Worm (Caenorhabditis elegans) whole organism, young adult: ENCODE measurements around the gene C05C9.2.
A peak's percentile ranks its signal among the peaks of the same experiment; 100 is the strongest.

ENCODE experiments used
- B0035.1 ChIP-seq: sonication (generic microtip); optimal IDR thresholded peaks from 2 replicates; lab custom pipeline; 2016; ENCODE audit warnings: missing genetic modification characterization, mild to moderate bottlenecking, missing compliant biosample characterization, missing genotype, missing genetic modification reagents
- B0261.1 ChIP-seq: sonication (generic microtip); optimal IDR thresholded peaks from 2 replicates; lab custom pipeline; 2016; ENCODE audit warnings: mild to moderate bottlenecking, missing genetic modification characterization, moderate library complexity, missing compliant biosample characterization
- B0336.3 ChIP-seq: fragments of 200-800 bp; sonication (Bioruptor generic); IDR thresholded peaks from 2 replicates; pipeline ENCODE4 v1.3.6; 2022; ENCODE audit warnings: missing genetic modification characterization, missing compliant biosample characterization
- C06A6.2 ChIP-seq: fragments of 200-800 bp; sonication (Bioruptor generic); conservative IDR thresholded peaks from 2 replicates; pipeline ENCODE4 v1.3.6; 2022; ENCODE audit warnings: missing genetic modification characterization, missing compliant biosample characterization
- F10E7.11 ChIP-seq: sonication (generic microtip); optimal IDR thresholded peaks from 2 replicates; lab custom pipeline; 2017; ENCODE audit warnings: mild to moderate bottlenecking, missing genetic modification characterization, moderate library complexity, missing compliant biosample characterization
- F23B12.7 ChIP-seq: sonication (generic microtip); optimal IDR thresholded peaks from 2 replicates; lab custom pipeline; 2017; ENCODE audit warnings: missing genetic modification characterization, mild to moderate bottlenecking, missing compliant biosample characterization, antibody characterized with exemption, moderate library complexity; ENCODE audit not compliant: insufficient read depth
- T07F8.4 ChIP-seq: sonication (generic microtip); optimal IDR thresholded peaks from 2 replicates; lab custom pipeline; 2016; ENCODE audit warnings: mild to moderate bottlenecking, missing genetic modification characterization, moderate library complexity, missing compliant biosample characterization
- Y53F4B.3 ChIP-seq: fragments of 200-800 bp; sonication (Bioruptor generic); IDR thresholded peaks from 2 replicates; pipeline ENCODE4 v1.3.6; 2022; ENCODE audit warnings: missing genetic modification reagents, missing genetic modification characterization, missing compliant biosample characterization
- Y53G8AR.9 ChIP-seq: fragments of 200-800 bp; sonication (Bioruptor generic); conservative IDR thresholded peaks from 2 replicates; pipeline ENCODE4 v1.3.6; 2022; ENCODE audit warnings: missing genetic modification reagents, missing genetic modification characterization, missing compliant biosample characterization
- Y67H2A.10 ChIP-seq: fragments of 200-800 bp; sonication (Bioruptor generic); conservative IDR thresholded peaks from 2 replicates; pipeline ENCODE4 v1.3.6; 2022; ENCODE audit warnings: missing genetic modification reagents, missing genetic modification characterization, missing compliant biosample characterization
- akir-1 ChIP-seq: fragments of 200-800 bp; sonication (Bioruptor generic); optimal IDR thresholded peaks from 2 replicates; lab custom pipeline; 2018; ENCODE audit warnings: mild to moderate bottlenecking, missing genetic modification characterization, moderate library complexity, missing compliant biosample characterization
- ama-1 ChIP-seq, 3 experiments: fragments of 150-350 bp in 1 of 3; sonication (generic microtip) in 2 of 3; optimal IDR thresholded peaks; 2 replicates each; lab custom pipeline; 2014 to 2018; ENCODE audit warnings: missing biosample characterization in 2 of 3, missing genetic modification characterization in 2 of 3, missing genetic modification reagents in 2 of 3
- attf-6 ChIP-seq: fragments of 200-800 bp; sonication (Bioruptor generic); IDR thresholded peaks from 2 replicates; pipeline ENCODE4 v1.3.6; 2022; ENCODE audit warnings: missing genetic modification reagents, missing genetic modification characterization, missing compliant biosample characterization
- bed-2 ChIP-seq: fragments of 200-800 bp; sonication (Bioruptor generic); IDR thresholded peaks from 2 replicates; pipeline ENCODE4 v1.3.6; 2022; ENCODE audit warnings: missing genetic modification reagents, missing genetic modification characterization, missing compliant biosample characterization
- ceh-27 ChIP-seq: fragments of 200-800 bp; sonication (Bioruptor generic); optimal IDR thresholded peaks from 2 replicates; lab custom pipeline; 2018; ENCODE audit warnings: mild to moderate bottlenecking, missing genetic modification characterization, moderate library complexity, missing compliant biosample characterization
- ceh-40 ChIP-seq: fragments of 200-800 bp; sonication (Bioruptor generic); IDR thresholded peaks from 2 replicates; pipeline ENCODE4 v1.3.6; 2022; ENCODE audit warnings: missing genetic modification characterization, missing compliant biosample characterization
- ceh-91 ChIP-seq: fragments of 200-800 bp; sonication (Bioruptor generic); IDR thresholded peaks from 2 replicates; pipeline ENCODE4 v1.3.6; 2022; ENCODE audit warnings: missing genetic modification reagents, missing genetic modification characterization, missing compliant biosample characterization
- chd-7 ChIP-seq: sonication (generic microtip); optimal IDR thresholded peaks from 2 replicates; lab custom pipeline; 2016; ENCODE audit warnings: mild to moderate bottlenecking, missing genetic modification characterization, moderate library complexity, missing compliant biosample characterization
- egl-44 ChIP-seq: fragments of 200-800 bp; sonication (Bioruptor generic); IDR thresholded peaks from 2 replicates; pipeline ENCODE4 v1.3.6; 2022; ENCODE audit warnings: missing genetic modification reagents, missing genetic modification characterization, missing compliant biosample characterization
- ekl-4 ChIP-seq: fragments of 200-800 bp; sonication (Bioruptor generic); IDR thresholded peaks from 2 replicates; pipeline ENCODE4 v1.3.6; 2022; ENCODE audit warnings: missing genetic modification reagents, missing genetic modification characterization, missing compliant biosample characterization
- ets-4 ChIP-seq: fragments of 200-800 bp; sonication (Bioruptor generic); optimal IDR thresholded peaks from 2 replicates; lab custom pipeline; 2018; ENCODE audit warnings: mild to moderate bottlenecking, missing genetic modification characterization, missing compliant biosample characterization
- him-1 ChIP-seq: sonication (generic microtip); optimal IDR thresholded peaks from 2 replicates; lab custom pipeline; 2016; ENCODE audit warnings: missing genotype, missing genetic modification reagents, missing genetic modification characterization, missing compliant biosample characterization
- hmg-1.2 ChIP-seq: fragments of 200-800 bp; sonication (Bioruptor generic); IDR thresholded peaks from 2 replicates; pipeline ENCODE4 v1.3.6; 2022; ENCODE audit warnings: missing genetic modification reagents, missing genetic modification characterization, missing compliant biosample characterization
- hrde-1 ChIP-seq: sonication (generic microtip); optimal IDR thresholded peaks from 2 replicates; lab custom pipeline; 2016; ENCODE audit warnings: missing genetic modification characterization, mild to moderate bottlenecking, missing compliant biosample characterization, moderate library complexity, missing genotype, missing genetic modification reagents, borderline replicate concordance
- let-607 ChIP-seq, 2 experiments: fragments of 200-800 bp in 1 of 2; sonication (Bioruptor generic) in 1 of 2; sonication (generic microtip) in 1 of 2; optimal IDR thresholded peaks; 2 replicates each; lab custom pipeline; 2016 to 2018; ENCODE audit warnings: mild to moderate bottlenecking in 2 of 2, missing compliant biosample characterization in 2 of 2, missing genetic modification characterization in 2 of 2, moderate library complexity in 2 of 2, missing genotype in 1 of 2
- lin-26 ChIP-seq: fragments of 200-800 bp; sonication (Bioruptor generic); IDR thresholded peaks from 2 replicates; pipeline ENCODE4 v1.3.6; 2022; ENCODE audit warnings: missing genetic modification reagents, missing genetic modification characterization, missing compliant biosample characterization
- lin-40 ChIP-seq: sonication (generic microtip); optimal IDR thresholded peaks from 2 replicates; lab custom pipeline; 2016; ENCODE audit warnings: missing genetic modification characterization, mild to moderate bottlenecking, missing compliant biosample characterization, missing genotype, missing genetic modification reagents
- lin-54 ChIP-seq: fragments of 200-800 bp; sonication (Bioruptor generic); optimal IDR thresholded peaks from 2 replicates; lab custom pipeline; 2018; ENCODE audit warnings: mild to moderate bottlenecking, missing genetic modification characterization, missing compliant biosample characterization
- lir-1 ChIP-seq: fragments of 200-800 bp; sonication (Bioruptor generic); conservative IDR thresholded peaks from 2 replicates; pipeline ENCODE4 v1.3.6; 2022; ENCODE audit warnings: missing genetic modification reagents, missing genetic modification characterization, missing compliant biosample characterization
- mcd-1 ChIP-seq: fragments of 200-800 bp; sonication (Bioruptor generic); IDR thresholded peaks from 2 replicates; pipeline ENCODE4 v1.3.6; 2022; ENCODE audit warnings: missing genetic modification reagents, missing genetic modification characterization, missing compliant biosample characterization
- nhr-27 ChIP-seq: fragments of 200-800 bp; sonication (Bioruptor generic); optimal IDR thresholded peaks from 2 replicates; lab custom pipeline; 2018; ENCODE audit warnings: mild to moderate bottlenecking, missing genetic modification characterization, moderate library complexity, missing compliant biosample characterization
- nhr-90 ChIP-seq: sonication (generic microtip); optimal IDR thresholded peaks from 2 replicates; lab custom pipeline; 2016; ENCODE audit warnings: missing genotype, mild to moderate bottlenecking, missing genetic modification characterization, missing compliant biosample characterization
- pbrm-1 ChIP-seq: fragments of 200-800 bp; sonication (Bioruptor generic); IDR thresholded peaks from 2 replicates; pipeline ENCODE4 v1.3.6; 2022; ENCODE audit warnings: missing genetic modification reagents, missing genetic modification characterization, missing compliant biosample characterization
- rcor-1 ChIP-seq: fragments of 200-800 bp; sonication (Bioruptor generic); IDR thresholded peaks from 2 replicates; pipeline ENCODE4 v1.3.6; 2022; ENCODE audit warnings: missing genetic modification reagents, missing genetic modification characterization, missing compliant biosample characterization
- rec-8 ChIP-seq, 2 experiments: sonication (generic microtip); optimal IDR thresholded peaks; 2 replicates each; lab custom pipeline; 2016; ENCODE audit warnings: mild to moderate bottlenecking in 2 of 2, missing genetic modification characterization in 2 of 2, missing genetic modification reagents in 2 of 2, missing genotype in 2 of 2, missing biosample characterization in 1 of 2, missing compliant biosample characterization in 1 of 2, moderate library complexity in 1 of 2
- snpc-1.3 ChIP-seq: sonication (generic microtip); optimal IDR thresholded peaks from 2 replicates; lab custom pipeline; 2017; ENCODE audit warnings: missing genetic modification characterization, mild to moderate bottlenecking, missing compliant biosample characterization, antibody characterized with exemption, moderate library complexity, missing genotype, missing genetic modification reagents; ENCODE audit not compliant: insufficient read depth
- snpc-4 ChIP-seq, 5 experiments: fragments of 150-350 bp in 1 of 5; sonication (generic microtip) in 4 of 5; optimal IDR thresholded peaks; 2 replicates each; lab custom pipeline; 2014 to 2018; ENCODE audit warnings: missing genetic modification characterization in 5 of 5, missing biosample characterization in 3 of 5, antibody characterized with exemption in 2 of 5, mild to moderate bottlenecking in 2 of 5, missing compliant biosample characterization in 2 of 5, missing genotype in 2 of 5, moderate library complexity in 2 of 5, missing genetic modification reagents in 1 of 5
- somi-1 ChIP-seq: fragments of 200-800 bp; sonication (Bioruptor generic); optimal IDR thresholded peaks from 2 replicates; lab custom pipeline; 2018; ENCODE audit warnings: mild to moderate bottlenecking, missing genetic modification characterization, missing compliant biosample characterization
- tbp1 ChIP-seq: fragments of 200-800 bp; sonication (Bioruptor generic); optimal IDR thresholded peaks from 2 replicates; lab custom pipeline; 2018; ENCODE audit warnings: mild to moderate bottlenecking, missing genetic modification characterization, missing compliant biosample characterization
- tbx-9 ChIP-seq: sonication (generic microtip); optimal IDR thresholded peaks from 2 replicates; lab custom pipeline; 2016; ENCODE audit warnings: borderline replicate concordance, missing genetic modification characterization, inconsistent platforms, missing compliant biosample characterization
- xnd-1 ChIP-seq: sonication (generic microtip); optimal IDR thresholded peaks from 2 replicates; lab custom pipeline; 2016; ENCODE audit warnings: missing genotype, missing genetic modification reagents, missing genetic modification characterization, missing compliant biosample characterization
- zim-3 ChIP-seq: sonication (generic microtip); optimal IDR thresholded peaks from 2 replicates; lab custom pipeline; 2017; ENCODE audit warnings: mild to moderate bottlenecking, missing genetic modification characterization, moderate library complexity, missing compliant biosample characterization
- ztf-18 ChIP-seq: sonication (generic microtip); optimal IDR thresholded peaks from 2 replicates; lab custom pipeline; 2016; ENCODE audit warnings: missing genotype, mild to moderate bottlenecking, missing genetic modification characterization, missing compliant biosample characterization
- ztf-25 ChIP-seq: fragments of 200-800 bp; sonication (Bioruptor generic); IDR thresholded peaks from 2 replicates; pipeline ENCODE4 v1.3.6; 2022; ENCODE audit warnings: missing genetic modification reagents, missing genetic modification characterization, missing compliant biosample characterization

Gene C05C9.2

ce11 chrX:11162778-11163584, 10.1 kb downstream of the C05C9.2 start:
- TF ChIP-seq ztf-25 (GFP tag; lab: Robert Waterston, UW) (0 out of 2 replicates have a peak, but pooled peaks have one; percentile 61), attf-6 (GFP tag; lab: Robert Waterston, UW) (peak; percentile 39; the same call in 1 of the 2 replicates), bed-2 (no peak), tbx-9 (tag; lab: Kevin White, UChicago) (no peak), ceh-91 (no peak), Y53F4B.3 (GFP tag; lab: Robert Waterston, UW) (0 out of 2 replicates have a peak, but pooled peaks have one; percentile 21), akir-1 (GFP tag; lab: Kevin White, UChicago) (no peak), snpc-1.3 (tag; lab: Kevin White, UChicago) (peak; percentile 56), lin-40 (tag; lab: Kevin White, UChicago) (no peak), nhr-27 (tag; lab: Kevin White, UChicago) (peak; percentile 45), hmg-1.2 (GFP tag; lab: Robert Waterston, UW) (peak; percentile 38; the same call in 1 of the 2 replicates), xnd-1 (no peak), mcd-1 (GFP tag; lab: Robert Waterston, UW) (no peak), ekl-4 (GFP tag; lab: Robert Waterston, UW) (peak; percentile 34; the same call in 1 of the 2 replicates), T07F8.4 (peak; percentile 46), let-607 (tag; optimal IDR thresholded peaks at IDR 0.05; lab: Kevin White, UChicago) (peak in 1 of 2 experiments; percentile 28), F23B12.7 (tag; lab: Kevin White, UChicago) (no peak), egl-44 (GFP tag; lab: Robert Waterston, UW) (no peak), zim-3 (tag; lab: Kevin White, UChicago) (peak; percentile 18), lir-1 (GFP tag; lab: Robert Waterston, UW) (no peak), Y67H2A.10 (GFP tag; lab: Robert Waterston, UW) (no peak), ama-1 (optimal IDR thresholded peaks at IDR 0.05; lab: Kevin White, UChicago) (no peak), ama-1 (GFP tag; optimal IDR thresholded peaks at IDR 0.05; lab: Kevin White, UChicago) (peak in 1 of 2 experiments; percentile 55), lin-26 (GFP tag; lab: Robert Waterston, UW) (peak; percentile 87), ztf-18 (tag; lab: Kevin White, UChicago) (peak; percentile 52), ceh-40 (GFP tag; lab: Robert Waterston, UW) (0 out of 2 replicates have a peak, but pooled peaks have one; percentile 63), B0035.1 (tag; lab: Kevin White, UChicago) (peak; percentile 5), chd-7 (no peak), him-1 (tag; lab: Kevin White, UChicago) (peak; percentile 77), rcor-1 (GFP tag; lab: Robert Waterston, UW) (peak; percentile 38; the same call in 1 of the 2 replicates), B0336.3 (no peak), tbp1 (GFP tag; lab: Kevin White, UChicago) (peak; percentile 87), lin-54 (GFP tag; lab: Kevin White, UChicago) (no peak), B0261.1 (tag; lab: Kevin White, UChicago) (peak; percentile 72), pbrm-1 (GFP tag; lab: Robert Waterston, UW) (peak; percentile 80), Y53G8AR.9 (no peak), snpc-4 (GFP tag; optimal IDR thresholded peaks at IDR 0.05; lab: Kevin White, UChicago) (no peak), snpc-4 (tag; optimal IDR thresholded peaks at IDR 0.05; lab: Kevin White, UChicago) (peak in 1 of 4 experiments; percentile 33), hrde-1 (tag; lab: Kevin White, UChicago) (peak; percentile 68), rec-8 (tag; optimal IDR thresholded peaks at IDR 0.05; lab: Kevin White, UChicago) (peak; percentile 38 to 47), ets-4 (GFP tag; lab: Kevin White, UChicago) (no peak), somi-1 (GFP tag; lab: Kevin White, UChicago) (no peak), C06A6.2 (GFP tag; lab: Robert Waterston, UW) (no peak), nhr-90 (tag; lab: Kevin White, UChicago) (peak; percentile 62), F10E7.11 (tag; lab: Kevin White, UChicago) (no peak), ceh-27 (GFP tag; lab: Kevin White, UChicago) (no peak)
